Fruit fly (Drosophila melanogaster): Measurements from ENCODE around the gene dbf.

- TF ChIP-seq Eip93F (GFP tag; optimal IDR thresholded peaks at IDR 0.05): no peak
- peak; percentile 77 for TF ChIP-seq CG8119 (GFP tag; IDR thresholded peaks at IDR 0.05)
- TF ChIP-seq Hr38 (GFP tag; optimal IDR thresholded peaks at IDR 0.05): no peak
- peak; percentile 37 for TF ChIP-seq CG6854 (GFP tag; optimal IDR thresholded peaks at IDR 0.05)
- TF ChIP-seq CG3032 (tag; optimal IDR thresholded peaks at IDR 0.05): peak; percentile 55
- peak; percentile 50 for TF ChIP-seq Blimp-1 (GFP tag; optimal IDR thresholded peaks at IDR 0.05)
- peak; percentile 71 for TF ChIP-seq CG34406 (GFP tag; optimal IDR thresholded peaks at IDR 0.05)
- TF ChIP-seq dac (GFP tag; optimal IDR thresholded peaks at IDR 0.05): no peak
- peak; percentile 55 for TF ChIP-seq CG31627 (GFP tag; optimal IDR thresholded peaks at IDR 0.05)
These were observed 35.5 kb upstream of the dbf start for dm6 chr2L:10615889-10616288.
